Worm (Caenorhabditis elegans) whole organism, midembryonic: ENCODE data around the gene C14E2.6.

Source experiments
- T22C8.4 ChIP-seq: fragments of 200-800 bp; sonication (Bioruptor generic); IDR thresholded peaks from 2 replicates; pipeline ENCODE4 v1.3.6; 2022; ENCODE audit warnings: missing genetic modification characterization, missing compliant biosample characterization
- flt-1 ChIP-seq: fragments of 200-800 bp; sonication (Bioruptor generic); IDR thresholded peaks from 2 replicates; pipeline ENCODE4 v1.3.6; 2022; ENCODE audit warnings: missing genetic modification characterization, missing compliant biosample characterization
- tab-1 ChIP-seq: fragments of 200-800 bp; sonication (Bioruptor generic); IDR thresholded peaks from 2 replicates; pipeline ENCODE4 v1.3.6; 2022; ENCODE audit warnings: missing genetic modification characterization, missing compliant biosample characterization
- ztf-23 ChIP-seq: fragments of 200-800 bp; sonication (Bioruptor generic); IDR thresholded peaks from 2 replicates; pipeline ENCODE4 v1.3.6; 2022; ENCODE audit warnings: missing genetic modification reagents, missing genetic modification characterization, missing compliant biosample characterization

- TF ChIP-seq ztf-23 (GFP tag; lab: Robert Waterston, UW) (no peak), T22C8.4 (GFP tag; lab: Robert Waterston, UW) (no peak), flt-1 (GFP tag; lab: Robert Waterston, UW) (no peak), tab-1 (no peak)
Measured at ce11 chrX:1857777-1858176, 27.9 kb upstream of the C14E2.6 start.
